Worm (Caenorhabditis elegans): ENCODE results near the gene dkc-1.
A peak's percentile ranks its signal among the peaks of the same experiment; 100 is the strongest.

Gene dkc-1

DNA sequence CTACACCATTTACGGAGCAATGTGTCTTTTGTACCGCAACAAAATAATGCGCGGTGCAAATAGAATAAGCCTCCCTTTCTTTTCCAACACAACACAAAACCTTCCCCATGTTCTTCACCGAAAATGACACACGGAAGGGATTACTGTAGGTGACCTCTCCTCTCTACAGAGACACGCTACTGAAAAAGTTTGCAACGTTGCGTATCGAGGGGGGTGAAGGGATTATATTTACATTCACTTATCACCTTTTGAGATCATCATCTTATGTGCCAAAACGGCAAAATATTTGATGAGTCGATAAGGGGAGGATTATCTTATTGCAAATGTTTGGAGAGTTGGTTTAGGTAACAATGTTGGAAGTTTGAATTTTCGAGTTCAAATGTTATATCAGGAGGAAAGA lies 34.8 kb downstream of the dkc-1 start:
- peak; percentile 96 for TF ChIP-seq pax-1 (tag; optimal IDR thresholded peaks at IDR 0.05)
- TF ChIP-seq ceh-34 (tag; optimal IDR thresholded peaks at IDR 0.05) = no peak
- TF ChIP-seq unc-55 (GFP tag; optimal IDR thresholded peaks at IDR 0.05) = no peak

DNA sequence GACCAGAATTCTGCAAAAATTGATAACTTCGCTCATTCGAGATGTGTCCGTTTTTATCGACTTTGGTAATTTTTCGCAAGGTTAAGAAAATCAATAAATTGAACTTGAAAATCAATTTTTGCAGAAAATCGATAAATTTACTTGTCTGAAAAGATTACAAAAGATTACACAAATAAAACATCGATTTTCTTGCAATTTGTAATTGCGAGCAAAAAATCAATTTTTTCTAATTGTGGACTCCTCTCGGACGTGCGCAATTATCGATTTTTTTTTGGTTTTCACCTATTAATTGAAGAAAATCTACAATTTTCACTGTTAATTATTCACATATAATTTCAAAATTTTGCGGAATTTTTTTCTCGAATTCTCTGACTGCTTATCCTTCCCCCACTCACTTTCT lies 43.0 kb downstream of the dkc-1 start:
- TF ChIP-seq ceh-6 (GFP tag; optimal IDR thresholded peaks at IDR 0.05) (no peak), che-1 (tag; optimal IDR thresholded peaks at IDR 0.05) (no peak)

DNA sequence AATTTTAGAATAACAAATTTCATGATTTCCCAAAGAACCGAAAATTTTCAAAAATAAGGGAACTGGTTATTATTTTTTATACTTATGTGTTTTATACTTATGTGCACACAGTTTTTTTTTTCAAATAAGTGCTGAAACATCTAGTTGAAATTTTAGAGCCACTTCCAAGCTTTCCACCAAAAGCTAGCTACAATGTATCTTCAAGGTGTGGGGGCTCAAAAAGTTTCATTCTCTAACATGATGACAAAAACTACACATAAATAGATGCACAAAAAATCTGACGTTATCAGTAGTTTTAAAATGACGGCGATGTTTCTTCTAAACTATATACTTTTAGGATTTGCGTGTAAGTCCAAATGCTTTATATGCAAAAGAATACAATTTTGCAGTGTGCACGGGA lies 45.8 kb downstream of the dkc-1 start, which contains the start of gene clec-163:
Gene clec-163 (plus strand): TSS at position 301 of the 400 bp plus-strand sequence.
- TF ChIP-seq ahr-1 (tag; optimal IDR thresholded peaks at IDR 0.05) (no peak), unc-86 (tag; optimal IDR thresholded peaks at IDR 0.05) (no peak), lin-11 (tag; optimal IDR thresholded peaks at IDR 0.05) (no peak), ceh-30 (tag; optimal IDR thresholded peaks at IDR 0.05) (no peak), gmeb-2 (tag; optimal IDR thresholded peaks at IDR 0.05) (no peak), madf-2 (tag; optimal IDR thresholded peaks at IDR 0.05) (no peak)

All from whole organism, late embryonic.